ENCODE assay signal across 2 worm cellular contexts in the genomic region with DNA sequence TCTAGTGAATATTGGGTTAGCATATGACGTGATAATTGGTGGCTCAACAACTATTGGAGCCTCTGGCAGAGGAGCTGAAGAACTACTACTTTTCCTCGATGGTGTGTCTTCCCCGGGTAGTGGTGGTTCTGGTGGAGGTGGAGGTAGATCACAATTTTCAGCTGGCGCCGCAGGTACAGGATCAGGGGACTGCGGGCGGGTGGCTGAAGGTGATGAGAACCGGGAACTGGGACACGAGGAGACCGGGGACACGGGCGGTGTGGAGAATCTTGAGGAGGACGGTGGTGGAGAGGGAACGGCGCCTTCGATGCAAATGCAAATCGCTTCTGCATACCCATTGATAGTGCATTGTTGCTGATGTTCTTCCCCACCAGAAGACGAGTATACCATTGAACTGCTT.
TF ChIP-seq lines count a peak whose summit lies in the region.

No protein-coding gene starts in this region.

TF ChIP-seq in whole organism, L4 larva, 104 proteins besides CTCF, POLR2A, EP300 and RAD21:
- TF ChIP-seq Y48G9A.11 (GFP tag; IDR thresholded peaks at IDR 0.05; lab: Robert Waterston, UW) (no peak), ceh-44 (GFP tag; IDR thresholded peaks at IDR 0.05; lab: Robert Waterston, UW) (no peak), ceh-28 (tag; optimal IDR thresholded peaks at IDR 0.05; lab: Kevin White, UChicago) (no peak), set-16 (GFP tag; IDR thresholded peaks at IDR 0.05; lab: Robert Waterston, UW) (peak; percentile 88)

TF ChIP-seq in whole organism, young adult, 124 proteins besides CTCF, POLR2A, EP300 and RAD21:
- TF ChIP-seq lin-40 (tag; optimal IDR thresholded peaks at IDR 0.05; lab: Kevin White, UChicago) (no peak), rec-8 (tag; optimal IDR thresholded peaks at IDR 0.05; lab: Kevin White, UChicago) (no peak), B0019.2 (GFP tag; conservative IDR thresholded peaks at IDR 0.05; lab: Robert Waterston, UW) (no peak), F10E7.11 (tag; optimal IDR thresholded peaks at IDR 0.05; lab: Kevin White, UChicago) (no peak), ztf-22 (GFP tag; optimal IDR thresholded peaks at IDR 0.05; lab: Kevin White, UChicago) (no peak), madf-3 (GFP tag; IDR thresholded peaks at IDR 0.05; lab: Robert Waterston, UW) (no peak), zfh-2 (GFP tag; conservative IDR thresholded peaks at IDR 0.05; lab: Robert Waterston, UW) (peak; percentile 78), repo-1 (tag; optimal IDR thresholded peaks at IDR 0.05; lab: Kevin White, UChicago) (no peak), aptf-2 (GFP tag; conservative IDR thresholded peaks at IDR 0.05; lab: Robert Waterston, UW) (no peak), aptf-3 (GFP tag; IDR thresholded peaks at IDR 0.05; lab: Robert Waterston, UW) (no peak), bed-1 (GFP tag; IDR thresholded peaks at IDR 0.05; lab: Robert Waterston, UW) (no peak), egrh-3 (GFP tag; IDR thresholded peaks at IDR 0.05; lab: Robert Waterston, UW) (peak; percentile 64), snpc-3.4 (tag; optimal IDR thresholded peaks at IDR 0.05; lab: Kevin White, UChicago) (no peak), nhr-90 (tag; optimal IDR thresholded peaks at IDR 0.05; lab: Kevin White, UChicago) (no peak), Y67H2A.10 (GFP tag; conservative IDR thresholded peaks at IDR 0.05; lab: Robert Waterston, UW) (no peak), sea-2 (GFP tag; IDR thresholded peaks at IDR 0.05; lab: Robert Waterston, UW) (0 out of 2 replicates have a peak, but pooled peaks have one; percentile 46), madf-10 (tag; optimal IDR thresholded peaks at IDR 0.05; lab: Kevin White, UChicago) (no peak), akir-1 (GFP tag; optimal IDR thresholded peaks at IDR 0.05; lab: Kevin White, UChicago) (no peak), lsy-27 (tag; optimal IDR thresholded peaks at IDR 0.05; lab: Kevin White, UChicago; ENCODE audit: borderline replicate concordance, insufficient read depth) (no peak)
